Fruit fly (Drosophila melanogaster) whole organism, embryonic: Measurements from ENCODE around the gene CG17752.

ENCODE experiments used
- Atf3 ChIP-seq: fragments of 200-800 bp; sonication (Bioruptor generic); optimal IDR thresholded peaks from 3 replicates; lab custom pipeline; 2016; ENCODE audit warnings: missing biosample characterization, missing genetic modification characterization
- Blimp-1 ChIP-seq: fragments of 200-800 bp; sonication (Bioruptor generic); optimal IDR thresholded peaks from 3 replicates; lab custom pipeline; 2018; ENCODE audit warnings: missing biosample characterization, missing genetic modification characterization, mild to moderate bottlenecking, moderate library complexity, missing genetic modification reagents
- CG12071 ChIP-seq: fragments of 200-800 bp; sonication (Bioruptor generic); optimal IDR thresholded peaks from 3 replicates; lab custom pipeline; 2018; ENCODE audit warnings: missing biosample characterization, mild to moderate bottlenecking, missing genetic modification characterization
- CG12219 ChIP-seq: fragments of 200-800 bp; sonication (Bioruptor generic); optimal IDR thresholded peaks from 3 replicates; lab custom pipeline; 2018; ENCODE audit warnings: missing biosample characterization, mild to moderate bottlenecking, missing genetic modification characterization
- CG14667 ChIP-seq: fragments of 200-800 bp; sonication (Bioruptor generic); IDR thresholded peaks from 2 replicates; pipeline ENCODE4 v1.3.6; 2022; ENCODE audit warnings: missing biosample characterization, missing genetic modification characterization
- CG15696 ChIP-seq: fragments of 200-800 bp; sonication (Bioruptor generic); optimal IDR thresholded peaks from 2 replicates; lab custom pipeline; 2019; ENCODE audit warnings: missing biosample characterization, mild to moderate bottlenecking, missing genetic modification characterization, moderate library complexity
- CG1603 ChIP-seq: fragments of 200-800 bp; sonication (Bioruptor generic); optimal IDR thresholded peaks from 2 replicates; lab custom pipeline; 2019; ENCODE audit warnings: missing biosample characterization, mild to moderate bottlenecking, missing genetic modification characterization, moderate library complexity
- CG16813 ChIP-seq: fragments of 200-800 bp; sonication (Bioruptor generic); IDR thresholded peaks from 3 replicates; pipeline ENCODE4 v1.3.6; 2022; ENCODE audit warnings: missing biosample characterization, missing genetic modification characterization; ENCODE audit not compliant: partially characterized antibody
- CG17568 ChIP-seq: fragments of 200-800 bp; sonication (Bioruptor generic); optimal IDR thresholded peaks from 2 replicates; lab custom pipeline; 2018; ENCODE audit warnings: missing biosample characterization, mild to moderate bottlenecking, missing genetic modification characterization, moderate library complexity
- CG17829 ChIP-seq: fragments of 200-800 bp; optimal IDR thresholded peaks from 2 replicates; lab custom pipeline; 2019; ENCODE audit warnings: missing biosample characterization, mild to moderate bottlenecking, missing genetic modification characterization, moderate library complexity
- CG4328 ChIP-seq: fragments of 200-800 bp; sonication (Bioruptor generic); optimal IDR thresholded peaks from 3 replicates; lab custom pipeline; 2017; ENCODE audit warnings: missing biosample characterization, missing genetic modification reagents, missing genetic modification characterization
- CG6689 ChIP-seq: fragments of 200-800 bp; sonication (Bioruptor generic); IDR thresholded peaks from 2 replicates; pipeline ENCODE4 v1.3.6; 2022; ENCODE audit warnings: missing biosample characterization, missing genetic modification characterization
- CG7745 ChIP-seq: fragments of 200-800 bp; sonication (Bioruptor generic); optimal IDR thresholded peaks from 2 replicates; lab custom pipeline; 2018; ENCODE audit warnings: missing biosample characterization, mild to moderate bottlenecking, missing genetic modification characterization, moderate library complexity
- Dip2 ChIP-seq: fragments of 200-800 bp; sonication (Bioruptor generic); IDR thresholded peaks from 2 replicates; pipeline ENCODE4 v1.3.6; 2022; ENCODE audit warnings: missing biosample characterization, missing genetic modification characterization
- Dip3 ChIP-seq: fragments of 200-800 bp; sonication (Bioruptor generic); optimal IDR thresholded peaks from 3 replicates; lab custom pipeline; 2016; ENCODE audit warnings: missing biosample characterization, missing genetic modification characterization
- E2f2 ChIP-seq: fragments of 200-800 bp; sonication (Bioruptor generic); IDR thresholded peaks from 2 replicates; pipeline ENCODE4 v1.3.6; 2022; ENCODE audit warnings: missing biosample characterization, missing genetic modification characterization
- ERR ChIP-seq: fragments of 200-800 bp; sonication (Bioruptor generic); optimal IDR thresholded peaks from 2 replicates; lab custom pipeline; 2016; ENCODE audit warnings: missing biosample characterization, missing genetic modification characterization
- Ets65A ChIP-seq: fragments of 200-800 bp; sonication (Bioruptor generic); peaks from one replicate; lab custom pipeline; 2016; ENCODE audit warnings: missing biosample characterization, missing genetic modification characterization
- Hmr ChIP-seq: fragments of 200-800 bp; sonication (Bioruptor generic); optimal IDR thresholded peaks from 3 replicates; lab custom pipeline; 2017; ENCODE audit warnings: mild to moderate bottlenecking, missing biosample characterization, missing genetic modification reagents, missing genetic modification characterization
- Hr39 ChIP-seq: fragments of >200 bp; optimal IDR thresholded peaks from 2 replicates; lab custom pipeline; 2017
- NC2α ChIP-seq: fragments of 200-800 bp; sonication (Bioruptor generic); optimal IDR thresholded peaks from 2 replicates; lab custom pipeline; 2016; ENCODE audit warnings: missing biosample characterization, missing genetic modification characterization
- Nf-YC ChIP-seq: fragments of 200-800 bp; optimal IDR thresholded peaks from 3 replicates; lab custom pipeline; 2019; ENCODE audit warnings: missing biosample characterization, mild to moderate bottlenecking, missing genetic modification characterization, moderate library complexity
- PHDP ChIP-seq: fragments of 200-800 bp; sonication (Bioruptor generic); optimal IDR thresholded peaks from 3 replicates; lab custom pipeline; 2018; ENCODE audit warnings: missing biosample characterization, mild to moderate bottlenecking, missing genetic modification characterization, moderate library complexity
- Rx ChIP-seq: fragments of 200-800 bp; sonication (Bioruptor generic); IDR thresholded peaks from 2 replicates; pipeline ENCODE4 v1.3.6; 2022; ENCODE audit warnings: missing biosample characterization, missing genetic modification characterization
- Six4 ChIP-seq: fragments of 200-800 bp; sonication (Bioruptor generic); optimal IDR thresholded peaks from 2 replicates; lab custom pipeline; 2016; ENCODE audit warnings: missing biosample characterization, missing genetic modification characterization
- Sry-δ ChIP-seq: fragments of 200-800 bp; sonication (Bioruptor generic); optimal IDR thresholded peaks from 2 replicates; lab custom pipeline; 2016; ENCODE audit warnings: missing biosample characterization, missing genetic modification characterization
- ac ChIP-seq: fragments of 200-800 bp; sonication (Bioruptor generic); optimal IDR thresholded peaks from 3 replicates; lab custom pipeline; 2017; ENCODE audit warnings: missing biosample characterization, mild to moderate bottlenecking, missing genetic modification characterization
- amos ChIP-seq: fragments of 200-800 bp; sonication (Bioruptor generic); IDR thresholded peaks from 2 replicates; pipeline ENCODE4 v1.3.6; 2022; ENCODE audit warnings: missing biosample characterization, missing genetic modification characterization; ENCODE audit not compliant: partially characterized antibody
- aop ChIP-seq: fragments of 200-800 bp; sonication (Bioruptor generic); IDR thresholded peaks from 2 replicates; pipeline ENCODE4 v1.3.6; 2022; ENCODE audit warnings: missing biosample characterization, missing genetic modification characterization
- ara ChIP-seq: fragments of 200-800 bp; sonication (Bioruptor generic); IDR thresholded peaks from 2 replicates; pipeline ENCODE4 v1.3.6; 2022; ENCODE audit warnings: missing biosample characterization, missing genetic modification characterization
- bab2 ChIP-seq: fragments of 200-800 bp; sonication (Bioruptor generic); optimal IDR thresholded peaks from 2 replicates; lab custom pipeline; 2016; ENCODE audit warnings: missing biosample characterization, missing genetic modification characterization
- chinmo ChIP-seq: fragments of 200-800 bp; sonication (Bioruptor generic); IDR thresholded peaks from 4 replicates; pipeline ENCODE4 v1.3.6; 2022; ENCODE audit warnings: missing biosample characterization, missing genetic modification characterization; ENCODE audit not compliant: partially characterized antibody
- eve ChIP-seq, 2 experiments: fragments of >200 bp; optimal IDR thresholded peaks; 2 replicates each; lab custom pipeline; 2017; ENCODE audit warnings: missing biosample characterization in 2 of 2, missing genetic modification characterization in 2 of 2
- gcm2 ChIP-seq: fragments of 200-800 bp; sonication (Bioruptor generic); optimal IDR thresholded peaks from 2 replicates; lab custom pipeline; 2016; ENCODE audit warnings: missing biosample characterization, missing genetic modification characterization
- insv ChIP-seq, 2 experiments: fragments of 200-800 bp; sonication (Bioruptor generic); optimal IDR thresholded peaks; 3 replicates each; lab custom pipeline; 2016 to 2018; ENCODE audit warnings: missing biosample characterization in 2 of 2, missing genetic modification characterization in 2 of 2
- lmd ChIP-seq: fragments of 200-800 bp; sonication (Bioruptor generic); IDR thresholded peaks from 2 replicates; pipeline ENCODE4 v1.3.6; 2022; ENCODE audit warnings: missing biosample characterization, missing genetic modification characterization
- mirr ChIP-seq: fragments of 200-800 bp; sonication (Bioruptor generic); optimal IDR thresholded peaks from 3 replicates; lab custom pipeline; 2018; ENCODE audit warnings: missing biosample characterization, mild to moderate bottlenecking, missing genetic modification characterization
- nom ChIP-seq: fragments of 200-800 bp; sonication (Bioruptor generic); optimal IDR thresholded peaks from 2 replicates; lab custom pipeline; 2017; ENCODE audit warnings: missing biosample characterization, missing genetic modification characterization, mild to moderate bottlenecking, moderate library complexity, missing genetic modification reagents
- pros ChIP-seq: fragments of 200-800 bp; sonication (Bioruptor generic); optimal IDR thresholded peaks from 3 replicates; lab custom pipeline; 2019; ENCODE audit warnings: missing biosample characterization, mild to moderate bottlenecking, missing genetic modification characterization, moderate library complexity
- pum ChIP-seq: fragments of 200-800 bp; sonication (Bioruptor generic); optimal IDR thresholded peaks from 2 replicates; lab custom pipeline; 2016; ENCODE audit warnings: missing biosample characterization, missing genetic modification characterization
- sc ChIP-seq, 3 experiments: fragments of >200 bp in 2 of 3; fragments of 200-800 bp in 1 of 3; sonication (Bioruptor generic) in 1 of 3; optimal IDR thresholded peaks; 2 replicates in 2 of 3; 3 replicates in 1 of 3; lab custom pipeline; 2017; ENCODE audit warnings: mild to moderate bottlenecking in 1 of 3, missing biosample characterization in 1 of 3, missing genetic modification characterization in 1 of 3, missing genetic modification reagents in 1 of 3
- sima ChIP-seq: fragments of 200-800 bp; sonication (Bioruptor generic); optimal IDR thresholded peaks from 2 replicates; lab custom pipeline; 2016; ENCODE audit warnings: missing biosample characterization, missing genetic modification characterization
- so ChIP-seq: fragments of 200-800 bp; sonication (Bioruptor generic); IDR thresholded peaks from 3 replicates; pipeline ENCODE4 v1.3.6; 2022; ENCODE audit warnings: missing biosample characterization, missing genetic modification characterization
- sug ChIP-seq: fragments of 200-800 bp; optimal IDR thresholded peaks from 2 replicates; lab custom pipeline; 2019; ENCODE audit warnings: missing biosample characterization, mild to moderate bottlenecking, missing genetic modification characterization, moderate library complexity
- tap ChIP-seq: fragments of 200-800 bp; optimal IDR thresholded peaks from 3 replicates; lab custom pipeline; 2019; ENCODE audit warnings: missing biosample characterization, mild to moderate bottlenecking, missing genetic modification characterization, moderate library complexity
- tgo ChIP-seq: fragments of 200-800 bp; sonication (Bioruptor generic); IDR thresholded peaks from 3 replicates; pipeline ENCODE4 v1.3.6; 2022; ENCODE audit warnings: missing biosample characterization, missing genetic modification characterization
- ttk ChIP-seq: fragments of 200-800 bp; sonication (Bioruptor generic); IDR thresholded peaks from 2 replicates; pipeline ENCODE4 v2.1.2; 2022; ENCODE audit warnings: missing biosample characterization, missing genetic modification characterization
- yki ChIP-seq: fragments of >200 bp; optimal IDR thresholded peaks from 3 replicates; lab custom pipeline; 2018
- zfh1 ChIP-seq: fragments of 200-800 bp; sonication (Bioruptor generic); IDR thresholded peaks from 3 replicates; pipeline ENCODE4 v1.3.6; 2022; ENCODE audit warnings: missing biosample characterization, missing genetic modification characterization

CG17752 gene

DNA sequence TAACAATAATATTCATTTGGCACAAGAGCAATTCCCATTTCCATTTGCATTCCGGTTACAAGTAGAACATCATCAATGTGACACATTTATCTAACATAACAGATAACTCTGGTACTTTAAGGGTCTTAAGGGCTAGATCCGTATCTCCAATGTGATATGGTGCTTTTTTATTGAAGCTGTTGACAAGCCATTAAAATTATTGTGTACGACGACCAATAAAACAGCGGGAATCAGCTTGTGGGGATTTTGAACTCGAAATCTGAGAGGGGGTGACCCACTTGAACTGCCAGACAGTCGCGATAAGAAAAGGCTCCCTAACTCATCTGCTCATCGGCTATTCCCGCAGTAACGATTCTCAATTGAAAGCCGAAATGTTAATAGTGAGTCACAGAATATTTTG lies 38.8 kb upstream of the CG17752 start (continued):
- TF ChIP-seq Dip3 (GFP tag; lab: Kevin White, UChicago) (no peak), CG12071 (GFP tag; lab: Kevin White, UChicago) (peak; percentile 56), zfh1 (GFP tag; lab: Robert Waterston, UW) (no peak), lmd (GFP tag; lab: Robert Waterston, UW) (no peak), CG12219 (GFP tag; lab: Kevin White, UChicago) (no peak), Atf3 (no peak), Hmr (GFP tag; lab: Kevin White, UChicago) (peak; percentile 5), CG6689 (GFP tag; lab: Robert Waterston, UW) (no peak), ERR (no peak), E2f2 (GFP tag; lab: Robert Waterston, UW) (no peak), Six4 (GFP tag; lab: Kevin White, UChicago) (no peak), eve (GFP tag; optimal IDR thresholded peaks at IDR 0.05; lab: Kevin White, UChicago) (peak in 1 of 2 experiments; percentile 60), PHDP (peak; percentile 55), chinmo (GFP tag; lab: Robert Waterston, UW) (no peak), sima (GFP tag; lab: Kevin White, UChicago) (no peak), CG15696 (tag; lab: Kevin White, UChicago) (no peak), gcm2 (GFP tag; lab: Kevin White, UChicago) (no peak), CG4328 (GFP tag; lab: Kevin White, UChicago) (no peak), sug (peak; percentile 51), pum (GFP tag; lab: Kevin White, UChicago) (no peak), pros (GFP tag; lab: Kevin White, UChicago) (no peak), insv (GFP tag; optimal IDR thresholded peaks at IDR 0.05; lab: Kevin White, UChicago) (no peak), so (GFP tag; lab: Robert Waterston, UW) (no peak), CG14667 (GFP tag; lab: Robert Waterston, UW) (no peak), amos (GFP tag; lab: Robert Waterston, UW) (no peak), mirr (GFP tag; lab: Kevin White, UChicago) (peak; percentile 58), aop (GFP tag; lab: Robert Waterston, UW) (no peak), Nf-YC (tag; lab: Kevin White, UChicago) (peak; percentile 56)

DNA sequence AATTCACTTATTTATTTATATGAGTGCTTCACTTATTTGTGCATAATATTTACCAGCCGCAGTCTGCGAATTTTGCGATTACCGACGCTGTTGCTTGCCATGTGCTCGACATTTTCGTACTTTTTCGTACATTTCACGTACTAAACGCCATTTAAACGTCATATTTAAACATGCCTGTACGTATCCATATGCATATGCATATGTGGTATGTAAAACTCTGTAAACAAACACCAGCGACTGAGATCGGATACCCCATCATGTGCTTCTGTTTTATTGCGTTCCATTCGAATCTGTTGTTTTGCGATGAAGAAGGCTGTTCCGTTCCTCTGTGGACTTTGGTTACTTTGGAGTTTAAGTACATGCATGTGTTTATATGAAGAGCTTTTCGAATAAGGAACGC lies 38.1 kb upstream of the CG17752 start:
- no peak for TF ChIP-seq tap (tag; lab: Kevin White, UChicago)
- TF ChIP-seq nom (GFP tag; lab: Kevin White, UChicago): peak; percentile 4

DNA sequence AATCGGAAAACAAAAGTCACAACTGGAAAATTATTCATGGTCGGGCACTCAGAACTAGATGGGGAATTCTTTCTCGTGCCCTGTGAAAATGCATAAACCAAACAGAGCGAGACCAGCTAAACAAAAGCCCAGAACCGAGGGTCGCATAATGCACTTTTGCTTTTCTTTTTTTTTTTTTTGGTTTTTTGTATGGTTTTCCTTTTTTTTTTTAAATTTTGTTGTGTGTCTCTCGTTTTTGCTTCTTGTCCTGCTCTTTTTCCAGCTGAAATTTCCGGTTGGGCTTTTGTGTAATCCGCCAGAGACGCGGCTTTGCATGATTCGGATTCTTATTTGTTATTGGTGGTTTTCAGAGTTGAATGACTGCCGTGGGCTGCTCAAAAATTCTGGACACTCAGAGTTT lies 28.2 kb upstream of the CG17752 start:
- TF ChIP-seq Blimp-1 (GFP tag; lab: Kevin White, UChicago) (peak; percentile 23), nom (GFP tag; lab: Kevin White, UChicago) (peak; percentile 62), ttk (no peak), Hr39 (lab: Kevin White, UChicago) (peak; percentile 27)

DNA sequence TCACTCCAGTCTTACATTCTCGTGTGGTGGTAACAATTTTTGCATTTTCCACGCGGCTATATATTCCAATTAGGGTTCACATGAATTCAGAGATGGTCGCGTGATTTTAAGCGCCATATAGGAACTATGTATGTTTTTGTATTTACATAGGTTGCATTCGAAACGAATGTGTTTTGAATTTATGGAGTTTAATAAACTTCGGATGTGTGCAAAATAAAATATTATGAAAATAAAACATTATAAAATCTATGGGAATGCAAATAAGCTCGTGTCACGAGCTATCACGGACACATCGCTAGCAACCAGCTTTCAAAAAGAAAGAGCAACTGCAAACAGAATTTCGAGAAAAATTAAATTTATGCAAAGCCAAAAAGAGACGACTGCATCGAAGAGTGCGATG lies 26.7 kb upstream of the CG17752 start:
- TF ChIP-seq tgo (GFP tag; lab: Robert Waterston, UW) (no peak), NC2α (GFP tag; lab: Kevin White, UChicago) (no peak), Rx (GFP tag; lab: Robert Waterston, UW) (no peak), CG7745 (no peak), Ets65A (GFP tag; lab: Kevin White, UChicago) (peak; percentile 56), ac (GFP tag; lab: Kevin White, UChicago) (no peak), CG17568 (GFP tag; lab: Kevin White, UChicago) (no peak), bab2 (GFP tag; lab: Kevin White, UChicago) (no peak), ara (peak; percentile 24; the same call in 1 of the 2 replicates), Dip2 (GFP tag; lab: Robert Waterston, UW) (no peak), sc (optimal IDR thresholded peaks at IDR 0.05; lab: Kevin White, UChicago) (no peak), sc (GFP tag; optimal IDR thresholded peaks at IDR 0.05; lab: Kevin White, UChicago) (no peak), CG1603 (tag; lab: Kevin White, UChicago) (peak; percentile 4), Sry-δ (GFP tag; lab: Kevin White, UChicago) (peak; percentile 1), CG16813 (GFP tag; lab: Robert Waterston, UW) (0 out of 3 replicates have a peak, but pooled peaks have one; percentile 45), CG17829 (peak; percentile 11), yki (lab: Kevin White, UChicago) (no peak)
